Worm (Caenorhabditis elegans): ENCODE measurements around the gene srh-70.

ce11 chrII:12565851-12566250 lies 47.2 kb upstream of the srh-70 start, which contains the start of gene F49C5.7:
- TF ChIP-seq nhr-90 (tag; optimal IDR thresholded peaks at IDR 0.05) (no peak), tbx-9 (tag; optimal IDR thresholded peaks at IDR 0.05; ENCODE audit: borderline replicate concordance) (no peak), ama-1 (optimal IDR thresholded peaks at IDR 0.05) (no peak), ama-1 (GFP tag; optimal IDR thresholded peaks at IDR 0.05) (no peak), ztf-28 (GFP tag; IDR thresholded peaks at IDR 0.05) (no peak)

All from whole organism, young adult.